Worm (Caenorhabditis elegans) whole organism, L1 larva: ENCODE results near the gene T10D4.19.

Experiments
- C16A3.4 ChIP-seq: fragments of 150-350 bp; optimal IDR thresholded peaks from 2 replicates; lab custom pipeline; 2014; ENCODE audit warnings: missing biosample characterization, missing genetic modification characterization
- F16B12.6 ChIP-seq: fragments of 150-350 bp; optimal IDR thresholded peaks from 2 replicates; lab custom pipeline; 2014; ENCODE audit warnings: missing biosample characterization, missing genetic modification characterization
- Y116A8C.19 ChIP-seq: sonication (generic microtip); optimal IDR thresholded peaks from 2 replicates; lab custom pipeline; 2016; ENCODE audit warnings: missing compliant biosample characterization, missing genetic modification characterization, borderline replicate concordance
- aha-1 ChIP-seq: fragments of 150-350 bp; optimal IDR thresholded peaks from 2 replicates; lab custom pipeline; 2014; ENCODE audit warnings: missing biosample characterization, missing genetic modification characterization
- alr-1 ChIP-seq: fragments of 200-800 bp; sonication (Bioruptor generic); optimal IDR thresholded peaks from 2 replicates; lab custom pipeline; 2018; ENCODE audit warnings: borderline replicate concordance, mild to moderate bottlenecking, missing genetic modification characterization, missing compliant biosample characterization
- aly-2 ChIP-seq: fragments of 150-350 bp; optimal IDR thresholded peaks from 2 replicates; lab custom pipeline; 2014; ENCODE audit warnings: missing biosample characterization, missing genetic modification characterization
- ama-1 ChIP-seq: fragments of 150-350 bp; optimal IDR thresholded peaks from 2 replicates; lab custom pipeline; 2014
- blmp-1 ChIP-seq: fragments of 150-350 bp; optimal IDR thresholded peaks from 2 replicates; lab custom pipeline; 2014; ENCODE audit warnings: missing biosample characterization, missing genetic modification characterization
- ceh-8 ChIP-seq: fragments of 200-800 bp; sonication (Bioruptor generic); optimal IDR thresholded peaks from 2 replicates; lab custom pipeline; 2018; ENCODE audit warnings: mild to moderate bottlenecking, missing genetic modification characterization, moderate library complexity, missing compliant biosample characterization
- ceh-82 ChIP-seq, 3 experiments: fragments of 150-350 bp in 1 of 3; sonication (generic microtip) in 2 of 3; optimal IDR thresholded peaks; 2 replicates each; lab custom pipeline; 2014 to 2017; ENCODE audit warnings: missing biosample characterization in 3 of 3, missing genetic modification characterization in 3 of 3
- ces-1 ChIP-seq: fragments of 150-350 bp; optimal IDR thresholded peaks from 2 replicates; lab custom pipeline; 2014; ENCODE audit warnings: missing biosample characterization, missing genetic modification reagents, missing genetic modification characterization
- dpl-1 ChIP-seq, 3 experiments: fragments of 150-350 bp in 2 of 3; sonication (generic microtip) in 1 of 3; optimal IDR thresholded peaks; 2 replicates each; lab custom pipeline; 2014 to 2017; ENCODE audit warnings: missing biosample characterization in 3 of 3, missing genetic modification characterization in 3 of 3, missing genetic modification reagents in 3 of 3
- efl-1 ChIP-seq, 4 experiments: fragments of 150-350 bp; optimal IDR thresholded peaks in 3 of 4; peaks in 1 of 4; 1 replicate in 1 of 4; 2 replicates in 3 of 4; lab custom pipeline; 2014; ENCODE audit warnings: missing biosample characterization in 2 of 4, missing genetic modification characterization in 2 of 4, missing genetic modification reagents in 2 of 4
- egl-13 ChIP-seq: sonication (generic microtip); optimal IDR thresholded peaks from 2 replicates; lab custom pipeline; 2016; ENCODE audit warnings: missing genotype, missing genetic modification reagents, missing genetic modification characterization, missing compliant biosample characterization
- egl-27 ChIP-seq, 2 experiments: fragments of 150-350 bp in 1 of 2; sonication (generic microtip); optimal IDR thresholded peaks; 3 replicates each; lab custom pipeline; 2017 to 2018; ENCODE audit warnings: missing biosample characterization in 2 of 2, missing genetic modification characterization in 2 of 2, missing genetic modification reagents in 2 of 2
- elt-3 ChIP-seq, 6 experiments: fragments of 150-350 bp in 1 of 6; sonication (generic microtip); optimal IDR thresholded peaks; 2 replicates each; lab custom pipeline; 2017 to 2018; ENCODE audit warnings: missing biosample characterization in 6 of 6, missing genetic modification characterization in 6 of 6, inconsistent platforms in 1 of 6
- fkh-10 ChIP-seq: sonication (generic microtip); optimal IDR thresholded peaks from 2 replicates; lab custom pipeline; 2017; ENCODE audit warnings: missing biosample characterization, missing genetic modification reagents, missing genetic modification characterization
- fkh-4 ChIP-seq: sonication (generic microtip); optimal IDR thresholded peaks from 2 replicates; lab custom pipeline; 2016; ENCODE audit warnings: missing compliant biosample characterization, missing genetic modification characterization, borderline replicate concordance
- fkh-8 ChIP-seq: sonication (generic microtip); optimal IDR thresholded peaks from 2 replicates; lab custom pipeline; 2016; ENCODE audit warnings: mild to moderate bottlenecking, missing genetic modification characterization, missing compliant biosample characterization
- hlh-17 ChIP-seq: fragments of 200-800 bp; sonication (Bioruptor generic); optimal IDR thresholded peaks from 2 replicates; lab custom pipeline; 2018; ENCODE audit warnings: missing genetic modification characterization, mild to moderate bottlenecking, missing compliant biosample characterization, moderate library complexity, borderline replicate concordance
- hlh-4 ChIP-seq: sonication (generic microtip); optimal IDR thresholded peaks from 2 replicates; lab custom pipeline; 2016; ENCODE audit warnings: mild to moderate bottlenecking, missing genetic modification characterization, missing compliant biosample characterization
- hpl-2 ChIP-seq: fragments of 150-350 bp; optimal IDR thresholded peaks from 2 replicates; lab custom pipeline; 2014; ENCODE audit warnings: missing biosample characterization, missing genetic modification reagents, missing genetic modification characterization
- irx-1 ChIP-seq: sonication (generic microtip); optimal IDR thresholded peaks from 2 replicates; lab custom pipeline; 2016; ENCODE audit warnings: missing genetic modification characterization, missing compliant biosample characterization
- isw-1 ChIP-seq: fragments of 200-800 bp; sonication (Bioruptor generic); IDR thresholded peaks from 2 replicates; pipeline ENCODE4 v1.3.6; 2022; ENCODE audit warnings: missing genetic modification characterization, missing compliant biosample characterization
- lin-15B ChIP-seq: fragments of 150-350 bp; sonication (generic microtip); optimal IDR thresholded peaks from 3 replicates; lab custom pipeline; 2014; ENCODE audit warnings: missing biosample characterization, missing genetic modification characterization
- lin-35 ChIP-seq, 2 experiments: fragments of 150-350 bp; optimal IDR thresholded peaks; 2 replicates each; lab custom pipeline; 2014; ENCODE audit warnings: missing biosample characterization in 2 of 2, missing genetic modification characterization in 2 of 2, missing genetic modification reagents in 2 of 2
- lsy-2 ChIP-seq, 2 experiments: fragments of 150-350 bp; optimal IDR thresholded peaks; 2 replicates each; lab custom pipeline; 2014; ENCODE audit warnings: missing biosample characterization in 2 of 2, missing genetic modification characterization in 2 of 2
- mab-9 ChIP-seq: fragments of 200-800 bp; sonication (Bioruptor generic); IDR thresholded peaks from 2 replicates; pipeline ENCODE4 v1.3.6; 2022; ENCODE audit warnings: missing genetic modification reagents, missing genetic modification characterization, missing compliant biosample characterization
- nhr-11 ChIP-seq: fragments of 150-350 bp; optimal IDR thresholded peaks from 2 replicates; lab custom pipeline; 2014; ENCODE audit warnings: missing biosample characterization, missing genetic modification characterization
- nhr-12 ChIP-seq: sonication (generic microtip); optimal IDR thresholded peaks from 2 replicates; lab custom pipeline; 2017; ENCODE audit warnings: missing biosample characterization, missing genetic modification characterization
- nhr-20 ChIP-seq: sonication (generic microtip); optimal IDR thresholded peaks from 2 replicates; lab custom pipeline; 2016; ENCODE audit warnings: mild to moderate bottlenecking, missing genetic modification characterization, missing compliant biosample characterization
- nhr-71 ChIP-seq: sonication (generic microtip); optimal IDR thresholded peaks from 2 replicates; lab custom pipeline; 2016; ENCODE audit warnings: mild to moderate bottlenecking, missing genetic modification characterization, moderate library complexity, missing compliant biosample characterization
- nhr-77 ChIP-seq: fragments of 150-350 bp; optimal IDR thresholded peaks from 2 replicates; lab custom pipeline; 2014; ENCODE audit warnings: missing biosample characterization, missing genetic modification characterization
- nhr-85 ChIP-seq: sonication (generic microtip); peaks from one replicate; lab custom pipeline; 2016; ENCODE audit warnings: missing genetic modification characterization, inconsistent platforms, missing compliant biosample characterization
- pax-3 ChIP-seq: fragments of 200-800 bp; sonication (Bioruptor generic); optimal IDR thresholded peaks from 2 replicates; lab custom pipeline; 2018; ENCODE audit warnings: mild to moderate bottlenecking, missing genetic modification characterization, moderate library complexity, missing compliant biosample characterization
- rnt-1 ChIP-seq: sonication (generic microtip); optimal IDR thresholded peaks from 2 replicates; lab custom pipeline; 2016; ENCODE audit warnings: mild to moderate bottlenecking, missing genetic modification characterization, moderate library complexity, missing compliant biosample characterization
- skn-1 ChIP-seq: fragments of 150-350 bp; optimal IDR thresholded peaks from 2 replicates; lab custom pipeline; 2014; ENCODE audit warnings: missing biosample characterization, missing genetic modification characterization
- snu-23 ChIP-seq: sonication (generic microtip); optimal IDR thresholded peaks from 2 replicates; lab custom pipeline; 2016; ENCODE audit warnings: missing genetic modification characterization, missing compliant biosample characterization
- sox-4 ChIP-seq: sonication (generic microtip); optimal IDR thresholded peaks from 2 replicates; lab custom pipeline; 2016; ENCODE audit warnings: missing genetic modification characterization, missing compliant biosample characterization
- sptf-1 ChIP-seq: fragments of 150-350 bp; optimal IDR thresholded peaks from 2 replicates; lab custom pipeline; 2014; ENCODE audit warnings: missing biosample characterization, missing genetic modification characterization
- sup-37 ChIP-seq: fragments of 200-800 bp; sonication (Bioruptor generic); optimal IDR thresholded peaks from 2 replicates; lab custom pipeline; 2018; ENCODE audit warnings: mild to moderate bottlenecking, missing genetic modification characterization, missing compliant biosample characterization
- swsn-7 ChIP-seq: sonication (generic microtip); optimal IDR thresholded peaks from 2 replicates; lab custom pipeline; 2016; ENCODE audit warnings: missing genetic modification characterization, missing compliant biosample characterization
- tbx-2 ChIP-seq: sonication (generic microtip); optimal IDR thresholded peaks from 2 replicates; lab custom pipeline; 2016; ENCODE audit warnings: missing genetic modification characterization, missing compliant biosample characterization
- tlp-1 ChIP-seq: fragments of 150-350 bp; optimal IDR thresholded peaks from 2 replicates; lab custom pipeline; 2014; ENCODE audit warnings: missing biosample characterization, missing genetic modification characterization
- unc-130 ChIP-seq: fragments of 150-350 bp; optimal IDR thresholded peaks from 2 replicates; lab custom pipeline; 2017; ENCODE audit warnings: missing biosample characterization, missing genetic modification characterization, inconsistent platforms
- unc-62 ChIP-seq: fragments of 150-350 bp; optimal IDR thresholded peaks from 2 replicates; lab custom pipeline; 2014; ENCODE audit warnings: missing biosample characterization, missing genetic modification reagents, missing genetic modification characterization
- unc-86 ChIP-seq: sonication (generic microtip); optimal IDR thresholded peaks from 2 replicates; lab custom pipeline; 2016; ENCODE audit warnings: missing genetic modification characterization, missing compliant biosample characterization
- unc-98 ChIP-seq: fragments of 200-800 bp; sonication (Bioruptor generic); IDR thresholded peaks from 2 replicates; pipeline ENCODE4 v1.3.6; 2022; ENCODE audit warnings: missing genetic modification characterization, missing compliant biosample characterization
- vab-15 ChIP-seq: sonication (generic microtip); optimal IDR thresholded peaks from 2 replicates; lab custom pipeline; 2017; ENCODE audit warnings: missing genotype, mild to moderate bottlenecking, missing genetic modification characterization, missing compliant biosample characterization
- xbp-1 ChIP-seq: sonication (generic microtip); optimal IDR thresholded peaks from 2 replicates; lab custom pipeline; 2016; ENCODE audit warnings: missing genetic modification characterization, missing compliant biosample characterization
- zip-4 ChIP-seq: fragments of 200-800 bp; sonication (Bioruptor generic); optimal IDR thresholded peaks from 2 replicates; lab custom pipeline; 2018; ENCODE audit warnings: mild to moderate bottlenecking, missing genetic modification characterization, moderate library complexity, missing compliant biosample characterization
- ztf-11 ChIP-seq, 2 experiments: sonication (generic microtip); optimal IDR thresholded peaks; 2 replicates each; lab custom pipeline; 2016 to 2017; ENCODE audit warnings: missing genetic modification characterization in 2 of 2, missing biosample characterization in 1 of 2, missing compliant biosample characterization in 1 of 2
- ztf-4 ChIP-seq: fragments of 150-350 bp; optimal IDR thresholded peaks from 2 replicates; lab custom pipeline; 2014; ENCODE audit warnings: missing biosample characterization, missing genetic modification characterization

The T10D4.19 gene

DNA sequence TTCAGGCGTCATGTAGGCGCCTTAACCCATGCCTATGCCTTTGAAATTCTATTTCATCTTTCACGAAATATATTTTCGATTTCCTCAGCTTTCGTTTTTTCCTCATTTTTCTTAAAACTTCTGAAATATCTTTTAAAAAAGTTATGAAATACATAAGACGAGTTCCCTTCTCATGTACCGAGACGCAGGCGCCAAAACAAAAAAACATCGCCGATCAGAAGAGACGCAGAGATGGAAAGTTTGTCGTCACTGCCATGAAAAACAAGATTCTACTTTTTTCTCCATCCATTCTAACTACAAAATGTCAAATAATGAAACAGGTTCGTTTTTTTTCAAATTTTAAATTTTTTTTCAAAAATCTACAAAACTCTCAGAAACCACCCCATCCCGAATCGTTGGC is 22.7 kb upstream of the T10D4.19 start, which contains the start of gene chil-24:
Gene chil-24 (plus strand): TSS at position 156 of the 400 bp plus-strand sequence.
- peak; percentile 13 for TF ChIP-seq F16B12.6 (tag; lab: Kevin White, UChicago)
- TF ChIP-seq efl-1 (optimal IDR thresholded peaks at IDR 0.05; lab: Kevin White, UChicago): peak; percentile 56 to 68
- peak; percentile 14 to 92 for TF ChIP-seq efl-1 (GFP tag; optimal IDR thresholded peaks at IDR 0.05 in 1 of 2; lab: Kevin White, UChicago)
- TF ChIP-seq nhr-71 (tag; lab: Kevin White, UChicago): no peak
- peak; percentile 5 for TF ChIP-seq swsn-7
- no peak for TF ChIP-seq nhr-11 (tag; lab: Kevin White, UChicago)
- no peak for TF ChIP-seq tbx-2 (tag; lab: Kevin White, UChicago)
- no peak for TF ChIP-seq alr-1 (tag; lab: Kevin White, UChicago)
- peak in 1 of 2 experiments; percentile 59 for TF ChIP-seq lin-35 (GFP tag; optimal IDR thresholded peaks at IDR 0.05; lab: Kevin White, UChicago)
- no peak for TF ChIP-seq sup-37 (GFP tag; lab: Kevin White, UChicago)
- no peak for TF ChIP-seq ama-1 (lab: Kevin White, UChicago)
- no peak for TF ChIP-seq hlh-4 (tag; lab: Kevin White, UChicago)
- no peak for TF ChIP-seq ztf-4 (tag; lab: Kevin White, UChicago)
- no peak for TF ChIP-seq aha-1
- no peak for TF ChIP-seq ceh-82 (tag; optimal IDR thresholded peaks at IDR 0.05; lab: Kevin White, UChicago)
- TF ChIP-seq unc-86 (tag; lab: Kevin White, UChicago): no peak
- TF ChIP-seq hpl-2 (GFP tag; lab: Kevin White, UChicago): peak; percentile 12
- no peak for TF ChIP-seq ces-1
- TF ChIP-seq sptf-1: no peak
- TF ChIP-seq ztf-11 (tag; optimal IDR thresholded peaks at IDR 0.05; lab: Kevin White, UChicago): no peak
- TF ChIP-seq hlh-17 (GFP tag; lab: Kevin White, UChicago): no peak
- TF ChIP-seq isw-1 (GFP tag; lab: Robert Waterston, UW): no peak
- no peak for TF ChIP-seq fkh-4 (tag; lab: Kevin White, UChicago)
- TF ChIP-seq Y116A8C.19: no peak
- peak; percentile 53 for TF ChIP-seq nhr-20 (tag; lab: Kevin White, UChicago)
- TF ChIP-seq nhr-12 (tag; lab: Kevin White, UChicago): no peak
- TF ChIP-seq zip-4 (GFP tag; lab: Kevin White, UChicago): no peak
- TF ChIP-seq nhr-85 (tag; lab: Kevin White, UChicago): peak; percentile 77
- TF ChIP-seq aly-2 (tag; lab: Kevin White, UChicago): no peak
- no peak for TF ChIP-seq vab-15 (tag; lab: Kevin White, UChicago)
- no peak for TF ChIP-seq lin-15B
- no peak for TF ChIP-seq tlp-1
- TF ChIP-seq mab-9: no peak
- TF ChIP-seq lsy-2 (tag; optimal IDR thresholded peaks at IDR 0.05; lab: Kevin White, UChicago): peak in 1 of 2 experiments; percentile 36
- TF ChIP-seq egl-27 (tag; optimal IDR thresholded peaks at IDR 0.05; lab: Kevin White, UChicago): no peak
- no peak for TF ChIP-seq sox-4
- TF ChIP-seq rnt-1 (tag; lab: Kevin White, UChicago): peak; percentile 61
- TF ChIP-seq unc-62: no peak
- no peak for TF ChIP-seq irx-1
- TF ChIP-seq fkh-10: no peak
- TF ChIP-seq fkh-8 (tag; lab: Kevin White, UChicago): no peak
- TF ChIP-seq unc-98 (GFP tag; lab: Robert Waterston, UW): no peak
- no peak for TF ChIP-seq elt-3 (tag; optimal IDR thresholded peaks at IDR 0.05; lab: Kevin White, UChicago)
- TF ChIP-seq skn-1 (tag; lab: Kevin White, UChicago): peak; percentile 45
- TF ChIP-seq ceh-8 (GFP tag; lab: Kevin White, UChicago): no peak
- TF ChIP-seq xbp-1 (tag; lab: Kevin White, UChicago): no peak
- TF ChIP-seq pax-3: no peak
- TF ChIP-seq egl-13: no peak
- no peak for TF ChIP-seq C16A3.4
- peak in 2 of 3 experiments; percentile 9 to 11 for TF ChIP-seq dpl-1 (GFP tag; optimal IDR thresholded peaks at IDR 0.05; lab: Kevin White, UChicago)
- no peak for TF ChIP-seq unc-130 (tag; lab: Kevin White, UChicago)
- peak; percentile 44 for TF ChIP-seq snu-23 (GFP tag; lab: Kevin White, UChicago)
- no peak for TF ChIP-seq nhr-77 (tag; lab: Kevin White, UChicago)
- TF ChIP-seq blmp-1 (tag; lab: Kevin White, UChicago): peak; percentile 21
